Fruit fly (Drosophila melanogaster): ENCODE measurements around the gene CG31735.

Gene CG31735

DNA sequence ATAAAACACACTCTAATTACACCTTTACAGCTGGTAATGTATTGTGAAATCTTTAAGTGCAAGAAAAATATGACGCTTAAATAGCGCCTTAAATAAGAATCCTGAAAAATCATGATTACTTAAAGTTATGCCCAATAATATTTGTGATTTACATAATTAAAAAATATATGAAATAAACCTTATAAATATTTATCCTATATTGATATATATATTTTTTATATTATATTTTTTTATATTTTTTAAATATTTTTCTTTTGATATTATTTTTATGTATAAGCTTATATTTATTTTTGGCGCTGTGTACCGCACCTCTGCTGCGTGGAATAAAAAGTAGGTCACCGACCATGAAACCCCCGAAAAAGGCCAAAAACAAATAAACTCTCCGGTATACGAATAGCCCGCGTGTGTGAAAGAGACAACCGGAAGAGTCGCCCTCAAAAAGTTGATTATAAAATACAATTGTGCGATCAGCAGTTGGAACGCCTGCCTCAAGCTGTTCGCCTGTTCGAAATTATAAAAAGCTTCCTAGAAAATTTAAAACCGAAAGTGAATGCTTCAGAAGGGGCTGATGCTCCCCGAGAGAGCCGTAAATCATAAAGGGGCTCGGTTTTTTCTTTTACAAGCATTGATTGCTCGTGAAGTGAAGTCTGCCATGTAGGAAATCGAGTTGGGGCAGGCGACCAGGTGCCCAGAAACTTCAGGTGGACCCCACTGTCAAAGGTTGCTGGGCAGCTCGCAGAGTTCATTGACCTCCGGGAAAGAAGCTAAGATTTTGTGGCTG, 13.4 kb downstream of the CG31735 start (continued):
- peak; percentile 82 for TF ChIP-seq CG6854 (GFP tag; optimal IDR thresholded peaks at IDR 0.05)
- TF ChIP-seq CG10631 (GFP tag; optimal IDR thresholded peaks at IDR 0.05) = peak; percentile 5
- TF ChIP-seq Sox14 (GFP tag; optimal IDR thresholded peaks at IDR 0.05) = no peak

- TF ChIP-seq CG8319 (GFP tag; optimal IDR thresholded peaks at IDR 0.05) (no peak), svp (GFP tag) (peak; percentile 11), CG10631 (GFP tag; optimal IDR thresholded peaks at IDR 0.05) (peak; percentile 64), OdsH (GFP tag; optimal IDR thresholded peaks at IDR 0.05) (peak; percentile 40), CG6163 (GFP tag; IDR thresholded peaks at IDR 0.05) (peak; percentile 53; the same call in 2 of the 3 replicates), Lpt (GFP tag; optimal IDR thresholded peaks at IDR 0.05) (no peak), CG8119 (GFP tag; IDR thresholded peaks at IDR 0.05) (no peak; the same call in 2 of the 3 replicates), CG6808 (GFP tag; optimal IDR thresholded peaks at IDR 0.05) (peak; percentile 43), dsx (GFP tag; optimal IDR thresholded peaks at IDR 0.05; ENCODE audit: poor library complexity, severe bottlenecking) (peak; percentile 22), Eip78C (GFP tag) (peak; percentile 75), salr (GFP tag; optimal IDR thresholded peaks at IDR 0.05) (no peak), achi (GFP tag; optimal IDR thresholded peaks at IDR 0.05) (peak; percentile 24), net (GFP tag; optimal IDR thresholded peaks at IDR 0.05) (no peak), fd59A (GFP tag; optimal IDR thresholded peaks at IDR 0.05) (peak; percentile 53), CG8632 (GFP tag; optimal IDR thresholded peaks at IDR 0.05) (peak; percentile 26), CG6792 (GFP tag; optimal IDR thresholded peaks at IDR 0.05) (peak; percentile 8), CG3032 (tag; optimal IDR thresholded peaks at IDR 0.05) (peak; percentile 81), acj6 (GFP tag; optimal IDR thresholded peaks at IDR 0.05) (peak; percentile 36), Sox102F (GFP tag; optimal IDR thresholded peaks at IDR 0.05) (no peak), spab (GFP tag; optimal IDR thresholded peaks at IDR 0.05) (peak; percentile 58), Met (GFP tag; optimal IDR thresholded peaks at IDR 0.05) (no peak), CG1621 (tag; optimal IDR thresholded peaks at IDR 0.05) (peak; percentile 11), Eip75B (GFP tag; optimal IDR thresholded peaks at IDR 0.05) (no peak), ss (GFP tag; optimal IDR thresholded peaks at IDR 0.05) (peak; percentile 39 to 62), esn (GFP tag; optimal IDR thresholded peaks at IDR 0.05) (no peak), fd85E (GFP tag; optimal IDR thresholded peaks at IDR 0.05) (no peak), vri (GFP tag; optimal IDR thresholded peaks at IDR 0.05) (no peak), Ets96B (tag; optimal IDR thresholded peaks at IDR 0.05) (peak; percentile 77), Eip93F (GFP tag; optimal IDR thresholded peaks at IDR 0.05) (no peak), CG4318 (GFP tag; optimal IDR thresholded peaks at IDR 0.05) (no peak), Hr39 (GFP tag; optimal IDR thresholded peaks at IDR 0.05) (no peak), eg (GFP tag; IDR thresholded peaks at IDR 0.05) (no peak), CG10669 (GFP tag; optimal IDR thresholded peaks at IDR 0.05) (peak; percentile 64)
Measured at dm6 chr2L:15909277-15909674, 14.0 kb downstream of the CG31735 start.

DNA sequence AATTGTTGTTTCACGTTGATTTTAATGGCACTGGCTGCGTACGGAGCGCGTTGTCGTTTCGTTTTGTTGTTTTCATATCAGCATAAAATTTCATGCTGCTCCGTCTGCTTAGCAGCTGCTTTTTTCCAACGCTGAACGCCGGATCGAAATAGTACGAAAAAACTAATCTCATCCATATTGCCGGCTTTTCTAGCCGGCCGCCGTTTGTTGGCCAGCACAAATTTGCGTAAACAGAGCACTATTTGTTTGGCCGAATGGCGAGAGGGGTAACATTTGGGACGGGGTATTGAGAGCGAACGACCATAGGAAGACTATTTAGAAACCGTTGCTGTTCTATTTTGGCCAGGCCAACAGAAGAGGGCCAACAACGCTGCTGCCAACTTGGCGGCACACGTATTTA, 14.6 kb downstream of the CG31735 start:
- peak; percentile 96 for TF ChIP-seq fkh (GFP tag; optimal IDR thresholded peaks at IDR 0.05)
- no peak for TF ChIP-seq dac (GFP tag; optimal IDR thresholded peaks at IDR 0.05)
